Worm (Caenorhabditis elegans) whole organism, L3 larva: ENCODE results near the gene dhs-23.

Experiments used
- R02D3.7 ChIP-seq: fragments of 150-350 bp; optimal IDR thresholded peaks from 2 replicates; lab custom pipeline; 2014; ENCODE audit warnings: missing biosample characterization, missing genetic modification characterization
- aly-2 ChIP-seq: fragments of 150-350 bp; optimal IDR thresholded peaks from 2 replicates; lab custom pipeline; 2014; ENCODE audit warnings: missing biosample characterization, missing genetic modification characterization
- ama-1 ChIP-seq: fragments of 150-350 bp; optimal IDR thresholded peaks from 2 replicates; lab custom pipeline; 2018
- ceh-16 ChIP-seq: sonication (generic microtip); optimal IDR thresholded peaks from 2 replicates; lab custom pipeline; 2017; ENCODE audit warnings: missing biosample characterization, missing genetic modification characterization
- ceh-28 ChIP-seq: fragments of 150-350 bp; optimal IDR thresholded peaks from 2 replicates; lab custom pipeline; 2014; ENCODE audit warnings: missing biosample characterization, missing genetic modification reagents, missing genetic modification characterization
- ceh-82 ChIP-seq: fragments of 150-350 bp; optimal IDR thresholded peaks from 2 replicates; lab custom pipeline; 2014; ENCODE audit warnings: missing biosample characterization, missing genetic modification characterization
- ceh-9 ChIP-seq: sonication (generic microtip); optimal IDR thresholded peaks from 2 replicates; lab custom pipeline; 2018; ENCODE audit warnings: missing biosample characterization, missing genetic modification characterization
- daf-12 ChIP-seq: fragments of 150-350 bp; optimal IDR thresholded peaks from 2 replicates; lab custom pipeline; 2014; ENCODE audit warnings: missing biosample characterization, missing genetic modification reagents, missing genetic modification characterization
- egl-27 ChIP-seq: sonication (generic microtip); optimal IDR thresholded peaks from 4 replicates; lab custom pipeline; 2017; ENCODE audit warnings: missing biosample characterization, missing genetic modification reagents, missing genetic modification characterization
- egl-5 ChIP-seq: fragments of 150-350 bp; optimal IDR thresholded peaks from 2 replicates; lab custom pipeline; 2017; ENCODE audit warnings: missing biosample characterization, missing genetic modification reagents, missing genetic modification characterization, inconsistent platforms
- elt-1 ChIP-seq: fragments of 150-350 bp; optimal IDR thresholded peaks from 2 replicates; lab custom pipeline; 2014; ENCODE audit warnings: missing biosample characterization, missing genetic modification characterization
- elt-2 ChIP-seq: sonication (generic microtip); optimal IDR thresholded peaks from 2 replicates; lab custom pipeline; 2016; ENCODE audit warnings: missing genetic modification reagents, mild to moderate bottlenecking, missing genetic modification characterization, missing compliant biosample characterization
- elt-3 ChIP-seq, 3 experiments: fragments of 150-350 bp in 1 of 3; sonication (generic microtip) in 2 of 3; optimal IDR thresholded peaks; 2 replicates in 2 of 3; 4 replicates in 1 of 3; lab custom pipeline; 2014 to 2017; ENCODE audit warnings: missing biosample characterization in 3 of 3, missing genetic modification characterization in 3 of 3
- eor-1 ChIP-seq, 2 experiments: fragments of 150-350 bp; optimal IDR thresholded peaks; 2 replicates each; lab custom pipeline; 2014 to 2018; ENCODE audit warnings: missing biosample characterization in 2 of 2, missing genetic modification characterization in 2 of 2
- fos-1 ChIP-seq: fragments of 150-350 bp; optimal IDR thresholded peaks from 2 replicates; lab custom pipeline; 2014; ENCODE audit warnings: missing biosample characterization, missing genetic modification characterization
- hmg-11 ChIP-seq: sonication (generic microtip); optimal IDR thresholded peaks from 2 replicates; lab custom pipeline; 2016; ENCODE audit warnings: missing genetic modification characterization, missing compliant biosample characterization
- jun-1 ChIP-seq: fragments of 150-350 bp; optimal IDR thresholded peaks from 2 replicates; lab custom pipeline; 2014; ENCODE audit warnings: missing biosample characterization, missing genetic modification reagents, missing genetic modification characterization
- lsy-12 ChIP-seq: sonication (generic microtip); optimal IDR thresholded peaks from 2 replicates; lab custom pipeline; 2016; ENCODE audit warnings: mild to moderate bottlenecking, missing genetic modification characterization, missing compliant biosample characterization
- mdl-1 ChIP-seq: fragments of 150-350 bp; optimal IDR thresholded peaks from 2 replicates; lab custom pipeline; 2014; ENCODE audit warnings: missing biosample characterization, missing genetic modification characterization
- nfya-1 ChIP-seq: sonication (generic microtip); optimal IDR thresholded peaks from 2 replicates; lab custom pipeline; 2017; ENCODE audit warnings: missing genetic modification characterization, mild to moderate bottlenecking, missing compliant biosample characterization, antibody characterized with exemption, moderate library complexity; ENCODE audit not compliant: insufficient read depth
- nhr-11 ChIP-seq: fragments of 150-350 bp; optimal IDR thresholded peaks from 2 replicates; lab custom pipeline; 2014; ENCODE audit warnings: missing biosample characterization, missing genetic modification characterization
- nhr-23 ChIP-seq: fragments of 150-350 bp; optimal IDR thresholded peaks from 2 replicates; lab custom pipeline; 2014; ENCODE audit warnings: missing biosample characterization, missing genetic modification reagents, missing genetic modification characterization
- nhr-237 ChIP-seq: fragments of 150-350 bp; optimal IDR thresholded peaks from 2 replicates; lab custom pipeline; 2014; ENCODE audit warnings: missing biosample characterization, missing genetic modification characterization
- nhr-25 ChIP-seq: sonication (generic microtip); optimal IDR thresholded peaks from 2 replicates; lab custom pipeline; 2017; ENCODE audit warnings: missing biosample characterization, missing genetic modification characterization
- nhr-28 ChIP-seq: fragments of 150-350 bp; optimal IDR thresholded peaks from 2 replicates; lab custom pipeline; 2014; ENCODE audit warnings: missing biosample characterization, missing genetic modification characterization
- nhr-43 ChIP-seq: sonication (generic microtip); optimal IDR thresholded peaks from 2 replicates; lab custom pipeline; 2016; ENCODE audit warnings: mild to moderate bottlenecking, missing genetic modification characterization, missing compliant biosample characterization; ENCODE audit not compliant: poor library complexity, severe bottlenecking
- nhr-67 ChIP-seq: fragments of 150-350 bp; optimal IDR thresholded peaks from 2 replicates; lab custom pipeline; 2014; ENCODE audit warnings: missing biosample characterization, missing genetic modification characterization
- nhr-76 ChIP-seq: fragments of 150-350 bp; sonication (generic microtip); optimal IDR thresholded peaks from 5 replicates; lab custom pipeline; 2014; ENCODE audit warnings: missing biosample characterization, missing genetic modification characterization
- nhr-77 ChIP-seq: fragments of 150-350 bp; optimal IDR thresholded peaks from 2 replicates; lab custom pipeline; 2014; ENCODE audit warnings: missing biosample characterization, missing genetic modification characterization
- pha-4 ChIP-seq: fragments of 150-350 bp; optimal IDR thresholded peaks from 2 replicates; lab custom pipeline; 2014; ENCODE audit warnings: missing biosample characterization, missing genetic modification reagents, missing genetic modification characterization
- pqm-1 ChIP-seq: fragments of 150-350 bp; optimal IDR thresholded peaks from 2 replicates; lab custom pipeline; 2017; ENCODE audit warnings: missing biosample characterization, missing genetic modification characterization, inconsistent platforms
- tbx-2 ChIP-seq: sonication (generic microtip); optimal IDR thresholded peaks from 2 replicates; lab custom pipeline; 2016; ENCODE audit warnings: mild to moderate bottlenecking, missing genetic modification characterization, missing compliant biosample characterization
- unc-39 ChIP-seq: sonication (generic microtip); optimal IDR thresholded peaks from 4 replicates; lab custom pipeline; 2017; ENCODE audit warnings: missing biosample characterization, missing genetic modification characterization
- zag-1 ChIP-seq: fragments of 150-350 bp; optimal IDR thresholded peaks from 2 replicates; lab custom pipeline; 2014; ENCODE audit warnings: missing biosample characterization, missing genetic modification characterization
- ztf-11 ChIP-seq: fragments of 150-350 bp; optimal IDR thresholded peaks from 2 replicates; lab custom pipeline; 2014; ENCODE audit warnings: missing biosample characterization, missing genetic modification characterization
- ztf-4 ChIP-seq: fragments of 150-350 bp; optimal IDR thresholded peaks from 2 replicates; lab custom pipeline; 2014; ENCODE audit warnings: missing biosample characterization, missing genetic modification characterization

dhs-23 gene

DNA sequence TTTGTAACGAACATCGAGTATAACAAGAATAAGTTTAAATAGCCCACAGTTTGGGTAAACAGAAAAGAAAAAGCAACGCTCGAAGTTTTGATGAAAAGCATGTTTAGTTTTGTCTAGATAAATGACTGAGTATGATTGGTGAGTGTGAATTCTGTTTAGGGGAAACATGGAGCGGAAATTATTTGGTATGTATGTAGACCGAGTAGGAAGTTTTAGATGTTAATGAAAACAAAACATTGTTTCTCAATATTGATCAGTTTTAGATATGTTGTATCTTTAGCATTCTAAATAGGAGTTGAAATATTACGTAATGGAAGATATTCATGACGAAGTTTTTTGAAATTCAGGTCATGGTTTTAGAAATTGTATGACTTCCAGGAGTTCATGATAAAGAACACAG is 31.6 kb downstream of the dhs-23 start, which contains the start of gene srbc-63:
TSS of gene srbc-63 (minus strand) at position 101 of the 400 bp plus-strand sequence.
- TF ChIP-seq nhr-25 (tag; lab: Kevin White, UChicago) (no peak), nhr-11 (tag; lab: Kevin White, UChicago) (no peak), mdl-1 (no peak), eor-1 (tag; optimal IDR thresholded peaks at IDR 0.05; lab: Kevin White, UChicago) (no peak), pha-4 (tag; lab: Kevin White, UChicago) (no peak), nfya-1 (tag; lab: Kevin White, UChicago) (no peak), nhr-76 (tag; lab: Kevin White, UChicago) (no peak), nhr-28 (tag; lab: Kevin White, UChicago) (no peak), ceh-82 (no peak), egl-5 (no peak), tbx-2 (tag; lab: Kevin White, UChicago) (no peak), nhr-67 (tag; lab: Kevin White, UChicago) (no peak), R02D3.7 (tag; lab: Kevin White, UChicago) (no peak), ceh-16 (tag; lab: Kevin White, UChicago) (no peak), nhr-237 (tag; lab: Kevin White, UChicago) (no peak)

- TF ChIP-seq elt-2 (tag; lab: Kevin White, UChicago): no peak
- TF ChIP-seq nhr-28 (tag; lab: Kevin White, UChicago): no peak
- no peak for TF ChIP-seq mdl-1
- no peak for TF ChIP-seq nhr-43 (tag; lab: Kevin White, UChicago)
- no peak for TF ChIP-seq elt-3 (tag; optimal IDR thresholded peaks at IDR 0.05; lab: Kevin White, UChicago)
Observed at ce11 chrV:15413847-15414246, 32.8 kb downstream of the dhs-23 start, which contains the start of gene srh-264. Gene srh-264 (plus strand): TSS chrV:15414147.

DNA sequence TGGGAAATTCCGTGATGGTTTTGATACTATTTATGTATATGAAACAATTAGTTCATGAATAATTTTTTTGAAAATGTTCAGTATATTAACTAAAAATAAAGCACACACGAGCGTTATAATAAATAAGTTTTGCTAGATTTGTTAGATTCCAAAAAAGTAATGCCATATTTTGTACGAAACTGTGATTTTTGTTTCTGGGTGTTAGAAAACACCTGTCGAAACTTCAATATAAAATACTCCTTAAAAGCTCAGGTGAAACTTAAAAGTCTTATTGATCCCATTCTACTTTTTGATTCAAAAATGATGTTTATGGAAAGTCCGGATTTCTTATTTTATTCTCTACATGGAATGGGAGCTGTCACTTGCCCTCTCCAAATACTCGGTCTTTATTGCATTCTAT is 34.9 kb downstream of the dhs-23 start, which contains the start of gene srh-265:
TSS of gene srh-265 (plus strand) at position 301 of the 400 bp plus-strand sequence.
- TF ChIP-seq pqm-1 (tag; lab: Kevin White, UChicago): no peak
- TF ChIP-seq ceh-28 (tag; lab: Kevin White, UChicago): no peak
- TF ChIP-seq R02D3.7 (tag; lab: Kevin White, UChicago): no peak
- TF ChIP-seq ama-1: no peak
- no peak for TF ChIP-seq lsy-12 (tag; lab: Kevin White, UChicago)
- TF ChIP-seq eor-1 (tag; optimal IDR thresholded peaks at IDR 0.05; lab: Kevin White, UChicago): no peak
- TF ChIP-seq daf-12: no peak
- TF ChIP-seq zag-1: no peak
- TF ChIP-seq nhr-43 (tag; lab: Kevin White, UChicago): no peak
- no peak for TF ChIP-seq nhr-25 (tag; lab: Kevin White, UChicago)
- TF ChIP-seq ceh-82: no peak

ce11 chrV:15417822-15418221 is 36.8 kb downstream of the dhs-23 start, which contains the start of gene T06E6.10:
Gene T06E6.10 (plus strand): TSS chrV:15418122.
- TF ChIP-seq nhr-25 (tag; lab: Kevin White, UChicago) (no peak), unc-39 (tag; lab: Kevin White, UChicago) (no peak), jun-1 (tag; lab: Kevin White, UChicago) (no peak), elt-2 (tag; lab: Kevin White, UChicago) (no peak), lsy-12 (tag; lab: Kevin White, UChicago) (no peak), nhr-77 (no peak), egl-27 (tag; lab: Kevin White, UChicago) (no peak), nhr-76 (tag; lab: Kevin White, UChicago) (no peak), nhr-237 (tag; lab: Kevin White, UChicago) (no peak), hmg-11 (no peak), nhr-28 (tag; lab: Kevin White, UChicago) (no peak), fos-1 (tag; lab: Kevin White, UChicago) (no peak)

ce11 chrV:15423601-15424000 is 42.6 kb downstream of the dhs-23 start, which contains the start of gene fbxa-104:
Gene fbxa-104 (minus strand): TSS chrV:15423683.
- no peak for TF ChIP-seq unc-39 (tag; lab: Kevin White, UChicago)
- TF ChIP-seq nhr-28 (tag; lab: Kevin White, UChicago): no peak
- no peak for TF ChIP-seq ama-1
- TF ChIP-seq zag-1: no peak
- TF ChIP-seq ztf-11 (tag; lab: Kevin White, UChicago): no peak
- TF ChIP-seq R02D3.7 (tag; lab: Kevin White, UChicago): no peak
- no peak for TF ChIP-seq ceh-82
- TF ChIP-seq pqm-1 (tag; lab: Kevin White, UChicago): no peak
- TF ChIP-seq nhr-23 (tag; lab: Kevin White, UChicago): no peak
- TF ChIP-seq elt-1 (tag; lab: Kevin White, UChicago): no peak
- TF ChIP-seq eor-1 (tag; optimal IDR thresholded peaks at IDR 0.05; lab: Kevin White, UChicago): no peak
- TF ChIP-seq ceh-28 (tag; lab: Kevin White, UChicago): no peak
- TF ChIP-seq nhr-11 (tag; lab: Kevin White, UChicago): no peak
- no peak for TF ChIP-seq nfya-1 (tag; lab: Kevin White, UChicago)
- TF ChIP-seq ceh-9 (tag; lab: Kevin White, UChicago): no peak
- no peak for TF ChIP-seq aly-2
- TF ChIP-seq nhr-67 (tag; lab: Kevin White, UChicago): no peak
- no peak for TF ChIP-seq ztf-4 (tag; lab: Kevin White, UChicago)
- TF ChIP-seq, all 47 proteins: peak for 0
